Worm (Caenorhabditis elegans) whole organism, early embryonic: ENCODE measurements around the gene ctr-9.

Experiments used
- B0310.2 ChIP-seq: sonication (generic microtip); optimal IDR thresholded peaks from 2 replicates; lab custom pipeline; 2016; ENCODE audit warnings: mild to moderate bottlenecking, missing genetic modification characterization, missing compliant biosample characterization
- F13C5.2 ChIP-seq: sonication (generic microtip); optimal IDR thresholded peaks from 2 replicates; lab custom pipeline; 2017; ENCODE audit warnings: mild to moderate bottlenecking, missing genetic modification characterization, inconsistent platforms, missing compliant biosample characterization
- ama-1 ChIP-seq: fragments of 150-350 bp; optimal IDR thresholded peaks from 2 replicates; lab custom pipeline; 2014
- ceh-13 ChIP-seq: fragments of 200-800 bp; sonication (Bioruptor generic); optimal IDR thresholded peaks from 2 replicates; lab custom pipeline; 2018; ENCODE audit warnings: mild to moderate bottlenecking, missing genetic modification characterization, missing compliant biosample characterization
- ceh-36 ChIP-seq: sonication (generic microtip); optimal IDR thresholded peaks from 2 replicates; lab custom pipeline; 2016; ENCODE audit warnings: missing genetic modification characterization, inconsistent platforms, missing compliant biosample characterization
- ets-7 ChIP-seq: sonication (generic microtip); optimal IDR thresholded peaks from 2 replicates; lab custom pipeline; 2016; ENCODE audit warnings: missing genotype, missing genetic modification characterization, missing compliant biosample characterization
- flt-1 ChIP-seq: fragments of 200-800 bp; sonication (Bioruptor generic); IDR thresholded peaks from 2 replicates; pipeline ENCODE4 v1.3.6; 2022; ENCODE audit warnings: missing genetic modification characterization, missing compliant biosample characterization
- hmbx-1 ChIP-seq: sonication (generic microtip); optimal IDR thresholded peaks from 2 replicates; lab custom pipeline; 2016; ENCODE audit warnings: mild to moderate bottlenecking, missing genetic modification characterization, missing compliant biosample characterization
- hmg-4 ChIP-seq: fragments of 200-800 bp; sonication (Bioruptor generic); optimal IDR thresholded peaks from 2 replicates; lab custom pipeline; 2018; ENCODE audit warnings: mild to moderate bottlenecking, missing genetic modification characterization, missing compliant biosample characterization
- hnd-1 ChIP-seq: sonication (generic microtip); optimal IDR thresholded peaks from 2 replicates; lab custom pipeline; 2016; ENCODE audit warnings: missing genetic modification characterization, missing compliant biosample characterization
- pes-1 ChIP-seq: fragments of 200-800 bp; sonication (Bioruptor generic); IDR thresholded peaks from 2 replicates; pipeline ENCODE4 v1.3.6; 2022; ENCODE audit warnings: missing genetic modification reagents, missing genetic modification characterization, missing compliant biosample characterization
- sea-1 ChIP-seq: fragments of 200-800 bp; sonication (Bioruptor generic); conservative IDR thresholded peaks from 2 replicates; pipeline ENCODE4 v1.3.6; 2022; ENCODE audit warnings: missing genetic modification characterization, missing compliant biosample characterization
- tbx-37 ChIP-seq: fragments of 200-800 bp; sonication (Bioruptor generic); conservative IDR thresholded peaks from 2 replicates; pipeline ENCODE4 v1.3.6; 2022; ENCODE audit warnings: missing genetic modification reagents, missing genetic modification characterization, missing compliant biosample characterization
- tra-4 ChIP-seq: sonication (generic microtip); optimal IDR thresholded peaks from 2 replicates; lab custom pipeline; 2017; ENCODE audit warnings: missing genetic modification characterization, missing compliant biosample characterization

ce11 chrIII:9471996-9472395 is 19.2 kb upstream of the ctr-9 start:
- TF ChIP-seq ama-1 (lab: Kevin White, UChicago) (no peak), pes-1 (no peak), flt-1 (GFP tag; lab: Robert Waterston, UW) (no peak), hmbx-1 (tag; lab: Kevin White, UChicago) (no peak), sea-1 (GFP tag; lab: Robert Waterston, UW) (no peak), ceh-36 (tag; lab: Kevin White, UChicago) (no peak), tra-4 (no peak), tbx-37 (GFP tag; lab: Robert Waterston, UW) (no peak), hnd-1 (tag; lab: Kevin White, UChicago) (no peak), B0310.2 (no peak), ets-7 (no peak), ceh-13 (GFP tag; lab: Kevin White, UChicago) (no peak), F13C5.2 (tag; lab: Kevin White, UChicago) (no peak), hmg-4 (GFP tag; lab: Kevin White, UChicago) (no peak)
